Fruit fly (Drosophila melanogaster) whole organism, prepupa: ENCODE measurements around the gene CycY.

Source experiments
- CG11762 ChIP-seq: fragments of 200-800 bp; sonication (Bioruptor generic); optimal IDR thresholded peaks from 3 replicates; lab custom pipeline; 2016; ENCODE audit warnings: missing biosample characterization, missing genetic modification characterization; ENCODE audit not compliant: insufficient read depth
- CG6163 ChIP-seq: fragments of 200-800 bp; sonication (Bioruptor generic); IDR thresholded peaks from 3 replicates; pipeline ENCODE4 v1.3.6; 2022; ENCODE audit warnings: missing biosample characterization, missing genetic modification characterization
- CG7368 ChIP-seq: fragments of 200-800 bp; sonication (Bioruptor generic); optimal IDR thresholded peaks from 3 replicates; lab custom pipeline; 2016; ENCODE audit warnings: missing biosample characterization, missing genetic modification characterization
- Ets96B ChIP-seq: fragments of 200-800 bp; optimal IDR thresholded peaks from 2 replicates; lab custom pipeline; 2019; ENCODE audit warnings: missing biosample characterization, mild to moderate bottlenecking, missing genetic modification characterization, moderate library complexity
- net ChIP-seq: fragments of 200-800 bp; sonication (Bioruptor generic); optimal IDR thresholded peaks from 3 replicates; lab custom pipeline; 2016; ENCODE audit warnings: missing biosample characterization, missing genetic modification characterization

DNA sequence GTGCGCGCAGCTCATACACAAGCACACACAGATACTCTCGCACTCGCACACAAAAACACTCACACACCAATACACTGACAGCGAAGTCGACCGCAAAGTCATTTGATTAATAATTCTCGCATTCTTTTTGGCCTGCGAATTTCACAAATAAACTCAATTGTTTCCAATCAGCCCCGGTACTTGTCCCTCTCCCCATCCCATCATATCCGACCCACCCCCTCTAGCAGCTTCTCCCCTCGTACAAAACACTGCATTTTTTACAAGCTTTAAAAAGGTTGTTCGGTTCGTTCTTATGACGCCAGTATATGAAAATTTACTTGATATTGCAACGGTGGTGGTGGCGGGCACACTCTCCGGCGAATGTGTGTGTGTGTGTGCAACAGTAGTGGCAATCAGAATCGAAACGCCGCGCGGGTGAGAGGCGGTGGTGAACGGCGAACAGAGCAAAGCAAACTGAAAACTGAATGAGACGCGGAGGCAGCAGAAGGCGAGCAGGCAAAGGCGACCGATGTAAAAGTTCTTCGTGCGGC, 5.8 kb downstream of the CycY start:
- TF ChIP-seq CG11762 (no peak), net (GFP tag; lab: Kevin White, UChicago) (peak; percentile 35), Ets96B (tag; lab: Kevin White, UChicago) (peak; percentile 16), CG7368 (GFP tag; lab: Kevin White, UChicago) (peak; percentile 13), CG6163 (GFP tag; lab: Robert Waterston, UW) (peak; percentile 85)
